Worm (Caenorhabditis elegans): ENCODE measurements around the gene F19C6.2.

DNA sequence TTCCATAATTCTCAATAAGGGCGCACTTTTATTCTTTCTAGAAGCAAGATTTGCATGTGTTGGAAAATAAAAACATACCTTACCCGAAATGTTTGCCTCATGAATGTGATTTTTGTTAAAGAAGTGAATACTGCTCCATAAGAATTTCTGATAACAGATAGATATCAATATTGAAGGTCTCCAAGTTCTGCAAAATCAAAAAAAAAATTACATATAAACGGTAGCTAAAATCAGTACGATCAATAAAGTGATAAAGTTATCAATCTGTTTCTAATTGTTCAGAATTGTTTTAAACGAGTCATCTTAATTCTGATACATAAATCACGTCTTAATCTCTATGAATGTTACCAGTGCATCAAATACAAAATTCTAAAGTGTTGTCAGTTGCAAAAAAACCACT is 24.5 kb upstream of the F19C6.2 start, which contains the start of gene mgl-1:
- TF ChIP-seq elt-1 (tag; optimal IDR thresholded peaks at IDR 0.05; ENCODE audit: borderline replicate concordance, insufficient read depth), result no peak
- no peak for TF ChIP-seq unc-39 (tag; optimal IDR thresholded peaks at IDR 0.05)
- no peak for TF ChIP-seq lsy-2 (tag; optimal IDR thresholded peaks at IDR 0.05)
- no peak for TF ChIP-seq unc-62 (GFP tag; optimal IDR thresholded peaks at IDR 0.05)
- no peak for TF ChIP-seq zip-8 (tag; optimal IDR thresholded peaks at IDR 0.05)
- no peak for TF ChIP-seq mep-1 (tag; optimal IDR thresholded peaks at IDR 0.05)
- TF ChIP-seq cnd-1 (tag; optimal IDR thresholded peaks at IDR 0.05), result no peak
- TF ChIP-seq nhr-237 (tag; optimal IDR thresholded peaks at IDR 0.05), result no peak
- TF ChIP-seq lin-13 (tag; optimal IDR thresholded peaks at IDR 0.05), result no peak

Measured in whole organism, mixed stage, embryonic.